Worm (Caenorhabditis elegans): ENCODE results near the gene sru-39.

DNA sequence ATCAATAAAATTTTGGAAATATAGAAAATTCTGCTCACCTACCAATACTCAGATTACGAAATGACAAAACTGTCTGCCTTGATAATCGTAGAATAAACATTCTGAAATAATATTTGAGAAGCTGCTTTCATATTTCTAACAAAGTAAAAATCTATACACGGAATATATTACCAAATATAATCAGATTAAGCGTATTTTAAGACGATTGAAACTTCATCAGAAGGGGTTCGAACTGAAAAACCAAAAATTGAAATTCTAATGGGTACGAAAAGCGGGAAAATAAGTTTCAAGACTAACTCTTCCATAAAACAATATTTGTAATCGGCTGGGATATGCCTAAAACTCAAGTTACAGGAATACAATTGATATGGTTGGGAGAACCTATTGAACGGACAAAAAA, 23.9 kb upstream of the sru-39 start, which contains the start of gene F46B6.4:
- no peak for TF ChIP-seq him-1 (tag; optimal IDR thresholded peaks at IDR 0.05)
- no peak for TF ChIP-seq dao-5 (tag; optimal IDR thresholded peaks at IDR 0.05)
- no peak for TF ChIP-seq W03F9.2 (tag; optimal IDR thresholded peaks at IDR 0.05)
